Worm (Caenorhabditis elegans) whole organism, L3 larva: ENCODE data around the gene dmd-7.

Experiments
- egl-27 ChIP-seq: sonication (generic microtip); optimal IDR thresholded peaks from 4 replicates; lab custom pipeline; 2017; ENCODE audit warnings: missing biosample characterization, missing genetic modification reagents, missing genetic modification characterization
- elt-3 ChIP-seq, 3 experiments: fragments of 150-350 bp in 1 of 3; sonication (generic microtip) in 2 of 3; optimal IDR thresholded peaks; 2 replicates in 2 of 3; 4 replicates in 1 of 3; lab custom pipeline; 2014 to 2017; ENCODE audit warnings: missing biosample characterization in 3 of 3, missing genetic modification characterization in 3 of 3
- nfya-1 ChIP-seq: sonication (generic microtip); optimal IDR thresholded peaks from 2 replicates; lab custom pipeline; 2017; ENCODE audit warnings: missing genetic modification characterization, mild to moderate bottlenecking, missing compliant biosample characterization, antibody characterized with exemption, moderate library complexity; ENCODE audit not compliant: insufficient read depth
- nhr-12 ChIP-seq: fragments of 150-350 bp; optimal IDR thresholded peaks from 2 replicates; lab custom pipeline; 2014; ENCODE audit warnings: missing biosample characterization, missing genetic modification characterization
- tbx-2 ChIP-seq: sonication (generic microtip); optimal IDR thresholded peaks from 2 replicates; lab custom pipeline; 2016; ENCODE audit warnings: mild to moderate bottlenecking, missing genetic modification characterization, missing compliant biosample characterization
- unc-62 ChIP-seq: fragments of 150-350 bp; sonication (generic microtip); optimal IDR thresholded peaks from 4 replicates; lab custom pipeline; 2014; ENCODE audit warnings: missing biosample characterization, missing genetic modification reagents, missing genetic modification characterization

- TF ChIP-seq nfya-1: no peak
- TF ChIP-seq nhr-12 (tag; lab: Kevin White, UChicago): no peak
- no peak for TF ChIP-seq egl-27 (tag; lab: Kevin White, UChicago)
- no peak for TF ChIP-seq tbx-2 (tag; lab: Kevin White, UChicago)
- TF ChIP-seq unc-62 (GFP tag; lab: Kevin White, UChicago): no peak
- TF ChIP-seq elt-3 (tag; optimal IDR thresholded peaks at IDR 0.05; lab: Kevin White, UChicago): no peak
Observed at ce11 chrV:6268526-6268925, 21.8 kb downstream of the dmd-7 start.
